Worm (Caenorhabditis elegans) whole organism, L1 larva: ENCODE results near the gene rpl-5.

Source experiments
- C04F5.9 ChIP-seq: sonication (generic microtip); optimal IDR thresholded peaks from 2 replicates; lab custom pipeline; 2016; ENCODE audit warnings: missing genetic modification characterization, missing compliant biosample characterization
- C16A3.4 ChIP-seq: fragments of 150-350 bp; optimal IDR thresholded peaks from 2 replicates; lab custom pipeline; 2014; ENCODE audit warnings: missing biosample characterization, missing genetic modification characterization
- C34B4.2 ChIP-seq: sonication (generic microtip); optimal IDR thresholded peaks from 2 replicates; lab custom pipeline; 2017; ENCODE audit warnings: mild to moderate bottlenecking, missing genetic modification characterization, missing compliant biosample characterization
- F16B12.6 ChIP-seq: fragments of 150-350 bp; optimal IDR thresholded peaks from 2 replicates; lab custom pipeline; 2014; ENCODE audit warnings: missing biosample characterization, missing genetic modification characterization
- Y116A8C.19 ChIP-seq: sonication (generic microtip); optimal IDR thresholded peaks from 2 replicates; lab custom pipeline; 2016; ENCODE audit warnings: missing compliant biosample characterization, missing genetic modification characterization, borderline replicate concordance
- alr-1 ChIP-seq: fragments of 200-800 bp; sonication (Bioruptor generic); optimal IDR thresholded peaks from 2 replicates; lab custom pipeline; 2018; ENCODE audit warnings: borderline replicate concordance, mild to moderate bottlenecking, missing genetic modification characterization, missing compliant biosample characterization
- ama-1 ChIP-seq: fragments of 150-350 bp; optimal IDR thresholded peaks from 2 replicates; lab custom pipeline; 2014
- blmp-1 ChIP-seq: fragments of 150-350 bp; optimal IDR thresholded peaks from 2 replicates; lab custom pipeline; 2014; ENCODE audit warnings: missing biosample characterization, missing genetic modification characterization
- ceh-8 ChIP-seq: fragments of 200-800 bp; sonication (Bioruptor generic); optimal IDR thresholded peaks from 2 replicates; lab custom pipeline; 2018; ENCODE audit warnings: mild to moderate bottlenecking, missing genetic modification characterization, moderate library complexity, missing compliant biosample characterization
- ceh-90 ChIP-seq: sonication (generic microtip); optimal IDR thresholded peaks from 2 replicates; lab custom pipeline; 2016; ENCODE audit warnings: missing genetic modification characterization, missing compliant biosample characterization
- dpl-1 ChIP-seq, 3 experiments: fragments of 150-350 bp in 2 of 3; sonication (generic microtip) in 1 of 3; optimal IDR thresholded peaks; 2 replicates each; lab custom pipeline; 2014 to 2017; ENCODE audit warnings: missing biosample characterization in 3 of 3, missing genetic modification characterization in 3 of 3, missing genetic modification reagents in 3 of 3
- efl-1 ChIP-seq, 4 experiments: fragments of 150-350 bp; optimal IDR thresholded peaks in 3 of 4; peaks in 1 of 4; 1 replicate in 1 of 4; 2 replicates in 3 of 4; lab custom pipeline; 2014; ENCODE audit warnings: missing biosample characterization in 2 of 4, missing genetic modification characterization in 2 of 4, missing genetic modification reagents in 2 of 4
- elt-3 ChIP-seq, 6 experiments: fragments of 150-350 bp in 1 of 6; sonication (generic microtip); optimal IDR thresholded peaks; 2 replicates each; lab custom pipeline; 2017 to 2018; ENCODE audit warnings: missing biosample characterization in 6 of 6, missing genetic modification characterization in 6 of 6, inconsistent platforms in 1 of 6
- ets-5 ChIP-seq: fragments of 200-800 bp; sonication (Bioruptor generic); IDR thresholded peaks from 2 replicates; pipeline ENCODE4 v1.3.6; 2022; ENCODE audit warnings: missing genetic modification characterization, missing compliant biosample characterization
- fkh-8 ChIP-seq: sonication (generic microtip); optimal IDR thresholded peaks from 2 replicates; lab custom pipeline; 2016; ENCODE audit warnings: mild to moderate bottlenecking, missing genetic modification characterization, missing compliant biosample characterization
- fos-1 ChIP-seq: fragments of 150-350 bp; optimal IDR thresholded peaks from 2 replicates; lab custom pipeline; 2014; ENCODE audit warnings: missing biosample characterization, missing genetic modification characterization
- grh-1 ChIP-seq: fragments of 200-800 bp; sonication (Bioruptor generic); IDR thresholded peaks from 2 replicates; pipeline ENCODE4 v1.3.6; 2022; ENCODE audit warnings: missing genetic modification reagents, missing genetic modification characterization, missing compliant biosample characterization
- hlh-17 ChIP-seq: fragments of 200-800 bp; sonication (Bioruptor generic); optimal IDR thresholded peaks from 2 replicates; lab custom pipeline; 2018; ENCODE audit warnings: missing genetic modification characterization, mild to moderate bottlenecking, missing compliant biosample characterization, moderate library complexity, borderline replicate concordance
- hlh-4 ChIP-seq: sonication (generic microtip); optimal IDR thresholded peaks from 2 replicates; lab custom pipeline; 2016; ENCODE audit warnings: mild to moderate bottlenecking, missing genetic modification characterization, missing compliant biosample characterization
- hpl-2 ChIP-seq: fragments of 150-350 bp; optimal IDR thresholded peaks from 2 replicates; lab custom pipeline; 2014; ENCODE audit warnings: missing biosample characterization, missing genetic modification reagents, missing genetic modification characterization
- irx-1 ChIP-seq: sonication (generic microtip); optimal IDR thresholded peaks from 2 replicates; lab custom pipeline; 2016; ENCODE audit warnings: missing genetic modification characterization, missing compliant biosample characterization
- jun-1 ChIP-seq: fragments of 150-350 bp; optimal IDR thresholded peaks from 2 replicates; lab custom pipeline; 2014; ENCODE audit warnings: missing biosample characterization, missing genetic modification reagents, missing genetic modification characterization
- lin-13 ChIP-seq: fragments of 150-350 bp; optimal IDR thresholded peaks from 2 replicates; lab custom pipeline; 2014; ENCODE audit warnings: missing biosample characterization, missing genetic modification reagents, missing genetic modification characterization
- lin-14 ChIP-seq: fragments of 200-800 bp; sonication (Bioruptor generic); optimal IDR thresholded peaks from 2 replicates; lab custom pipeline; 2018; ENCODE audit warnings: mild to moderate bottlenecking, missing genetic modification characterization, moderate library complexity, missing compliant biosample characterization
- lin-35 ChIP-seq, 2 experiments: fragments of 150-350 bp; optimal IDR thresholded peaks; 2 replicates each; lab custom pipeline; 2014; ENCODE audit warnings: missing biosample characterization in 2 of 2, missing genetic modification characterization in 2 of 2, missing genetic modification reagents in 2 of 2
- lsy-2 ChIP-seq, 2 experiments: fragments of 150-350 bp; optimal IDR thresholded peaks; 2 replicates each; lab custom pipeline; 2014; ENCODE audit warnings: missing biosample characterization in 2 of 2, missing genetic modification characterization in 2 of 2
- mdl-1 ChIP-seq, 2 experiments: fragments of 150-350 bp; optimal IDR thresholded peaks; 2 replicates each; lab custom pipeline; 2014 to 2017; ENCODE audit warnings: missing biosample characterization in 2 of 2, missing genetic modification characterization in 2 of 2, inconsistent platforms in 1 of 2
- nhr-12 ChIP-seq: sonication (generic microtip); optimal IDR thresholded peaks from 2 replicates; lab custom pipeline; 2017; ENCODE audit warnings: missing biosample characterization, missing genetic modification characterization
- nhr-19 ChIP-seq: fragments of 200-800 bp; sonication (Bioruptor generic); conservative IDR thresholded peaks from 2 replicates; pipeline ENCODE4 v1.3.6; 2022; ENCODE audit warnings: missing genetic modification characterization, missing compliant biosample characterization
- nhr-20 ChIP-seq: sonication (generic microtip); optimal IDR thresholded peaks from 2 replicates; lab custom pipeline; 2016; ENCODE audit warnings: mild to moderate bottlenecking, missing genetic modification characterization, missing compliant biosample characterization
- nhr-47 ChIP-seq: sonication (generic microtip); optimal IDR thresholded peaks from 2 replicates; lab custom pipeline; 2016; ENCODE audit warnings: mild to moderate bottlenecking, missing genetic modification characterization, moderate library complexity, missing compliant biosample characterization
- nhr-71 ChIP-seq: sonication (generic microtip); optimal IDR thresholded peaks from 2 replicates; lab custom pipeline; 2016; ENCODE audit warnings: mild to moderate bottlenecking, missing genetic modification characterization, moderate library complexity, missing compliant biosample characterization
- nhr-77 ChIP-seq: fragments of 150-350 bp; optimal IDR thresholded peaks from 2 replicates; lab custom pipeline; 2014; ENCODE audit warnings: missing biosample characterization, missing genetic modification characterization
- nhr-84 ChIP-seq: sonication (generic microtip); optimal IDR thresholded peaks from 2 replicates; lab custom pipeline; 2017; ENCODE audit warnings: missing biosample characterization, missing genetic modification characterization
- nhr-85 ChIP-seq: sonication (generic microtip); peaks from one replicate; lab custom pipeline; 2016; ENCODE audit warnings: missing genetic modification characterization, inconsistent platforms, missing compliant biosample characterization
- nhr-90 ChIP-seq: sonication (generic microtip); optimal IDR thresholded peaks from 2 replicates; lab custom pipeline; 2016; ENCODE audit warnings: mild to moderate bottlenecking, missing genetic modification characterization, missing compliant biosample characterization; ENCODE audit not compliant: poor library complexity
- pag-3 ChIP-seq: sonication (generic microtip); optimal IDR thresholded peaks from 2 replicates; lab custom pipeline; 2017; ENCODE audit warnings: missing genetic modification characterization, mild to moderate bottlenecking, missing compliant biosample characterization, antibody characterized with exemption, borderline replicate concordance; ENCODE audit not compliant: insufficient read depth
- rnt-1 ChIP-seq: sonication (generic microtip); optimal IDR thresholded peaks from 2 replicates; lab custom pipeline; 2016; ENCODE audit warnings: mild to moderate bottlenecking, missing genetic modification characterization, moderate library complexity, missing compliant biosample characterization
- skn-1 ChIP-seq: fragments of 150-350 bp; optimal IDR thresholded peaks from 2 replicates; lab custom pipeline; 2014; ENCODE audit warnings: missing biosample characterization, missing genetic modification characterization
- snu-23 ChIP-seq: sonication (generic microtip); optimal IDR thresholded peaks from 2 replicates; lab custom pipeline; 2016; ENCODE audit warnings: missing genetic modification characterization, missing compliant biosample characterization
- sox-4 ChIP-seq: sonication (generic microtip); optimal IDR thresholded peaks from 2 replicates; lab custom pipeline; 2016; ENCODE audit warnings: missing genetic modification characterization, missing compliant biosample characterization
- sptf-1 ChIP-seq: fragments of 150-350 bp; optimal IDR thresholded peaks from 2 replicates; lab custom pipeline; 2014; ENCODE audit warnings: missing biosample characterization, missing genetic modification characterization
- unc-130 ChIP-seq: fragments of 150-350 bp; optimal IDR thresholded peaks from 2 replicates; lab custom pipeline; 2017; ENCODE audit warnings: missing biosample characterization, missing genetic modification characterization, inconsistent platforms
- vab-15 ChIP-seq: sonication (generic microtip); optimal IDR thresholded peaks from 2 replicates; lab custom pipeline; 2017; ENCODE audit warnings: missing genotype, mild to moderate bottlenecking, missing genetic modification characterization, missing compliant biosample characterization
- ztf-11 ChIP-seq, 2 experiments: sonication (generic microtip); optimal IDR thresholded peaks; 2 replicates each; lab custom pipeline; 2016 to 2017; ENCODE audit warnings: missing genetic modification characterization in 2 of 2, missing biosample characterization in 1 of 2, missing compliant biosample characterization in 1 of 2

rpl-5 gene

ce11 chrII:8602337-8602944 lies 32.7 kb downstream of the rpl-5 start, which contains the start of the genes cpf-1 and rpl-26 (continued):
- TF ChIP-seq ceh-8 (no peak), fkh-8 (tag; lab: Kevin White, UChicago) (peak; percentile 32), alr-1 (tag; lab: Kevin White, UChicago) (no peak), lin-13 (peak; percentile 12), hlh-4 (tag; lab: Kevin White, UChicago) (no peak), efl-1 (optimal IDR thresholded peaks at IDR 0.05; lab: Kevin White, UChicago) (peak; percentile 72 to 73), efl-1 (GFP tag; optimal IDR thresholded peaks at IDR 0.05 in 1 of 2; lab: Kevin White, UChicago) (peak; percentile 73 to 96), C16A3.4 (tag; lab: Kevin White, UChicago) (peak; percentile 61), snu-23 (GFP tag; lab: Kevin White, UChicago) (peak; percentile 69), dpl-1 (GFP tag; optimal IDR thresholded peaks at IDR 0.05; lab: Kevin White, UChicago) (peak; percentile 65 to 78 (median 67)), C04F5.9 (no peak), lin-35 (GFP tag; optimal IDR thresholded peaks at IDR 0.05; lab: Kevin White, UChicago) (peak; percentile 70 to 81), nhr-19 (GFP tag; lab: Robert Waterston, UW) (peak; percentile 38), jun-1 (tag; lab: Kevin White, UChicago) (peak; percentile 37), nhr-12 (tag; lab: Kevin White, UChicago) (no peak), skn-1 (peak; percentile 58), nhr-47 (peak; percentile 44), ets-5 (no peak), rnt-1 (tag; lab: Kevin White, UChicago) (peak; percentile 61), nhr-71 (tag; lab: Kevin White, UChicago) (peak; percentile 70), unc-130 (peak; percentile 56), nhr-85 (tag; lab: Kevin White, UChicago) (peak; percentile 48), ztf-11 (tag; optimal IDR thresholded peaks at IDR 0.05; lab: Kevin White, UChicago) (no peak)

- no peak for TF ChIP-seq vab-15
- TF ChIP-seq nhr-20 (tag; lab: Kevin White, UChicago): peak; percentile 30
- no peak for TF ChIP-seq hpl-2 (GFP tag; lab: Kevin White, UChicago)
- 0 out of 2 replicates have a peak, but pooled peaks have one; percentile 25 for TF ChIP-seq grh-1 (GFP tag; lab: Robert Waterston, UW)
- TF ChIP-seq sox-4 (tag; lab: Kevin White, UChicago): no peak
- no peak for TF ChIP-seq sptf-1 (tag; lab: Kevin White, UChicago)
- no peak for TF ChIP-seq nhr-84 (tag; lab: Kevin White, UChicago)
- TF ChIP-seq rnt-1 (tag; lab: Kevin White, UChicago): peak; percentile 46
- no peak for TF ChIP-seq Y116A8C.19 (tag; lab: Kevin White, UChicago)
- no peak for TF ChIP-seq skn-1
- no peak for TF ChIP-seq unc-130
- peak; percentile 78 for TF ChIP-seq F16B12.6 (tag; lab: Kevin White, UChicago)
- peak; percentile 0 for TF ChIP-seq fos-1 (tag; lab: Kevin White, UChicago)
- 0 out of 2 replicates have a peak, but pooled peaks have one; percentile 18 for TF ChIP-seq nhr-19 (GFP tag; lab: Robert Waterston, UW)
- no peak for TF ChIP-seq pag-3 (tag; lab: Kevin White, UChicago)
- TF ChIP-seq lin-14: no peak
- peak; percentile 42 for TF ChIP-seq snu-23 (GFP tag; lab: Kevin White, UChicago)
- TF ChIP-seq hlh-4 (tag; lab: Kevin White, UChicago): no peak
- TF ChIP-seq hlh-17 (GFP tag; lab: Kevin White, UChicago): no peak
- TF ChIP-seq nhr-47: peak; percentile 39
- peak; percentile 1 to 47 for TF ChIP-seq lin-35 (GFP tag; optimal IDR thresholded peaks at IDR 0.05; lab: Kevin White, UChicago)
- peak; percentile 78 for TF ChIP-seq ama-1 (lab: Kevin White, UChicago)
- peak; percentile 35 for TF ChIP-seq blmp-1 (tag; lab: Kevin White, UChicago)
- TF ChIP-seq fkh-8 (tag; lab: Kevin White, UChicago): no peak
- no peak for TF ChIP-seq irx-1 (tag; lab: Kevin White, UChicago)
- TF ChIP-seq nhr-90 (tag; lab: Kevin White, UChicago): peak; percentile 42
- no peak for TF ChIP-seq C04F5.9
- TF ChIP-seq C34B4.2: no peak
- peak; percentile 43 to 85 for TF ChIP-seq lsy-2 (tag; optimal IDR thresholded peaks at IDR 0.05; lab: Kevin White, UChicago)
- TF ChIP-seq nhr-71 (tag; lab: Kevin White, UChicago): peak; percentile 45
- TF ChIP-seq dpl-1 (GFP tag; optimal IDR thresholded peaks at IDR 0.05; lab: Kevin White, UChicago): peak in 2 of 3 experiments; percentile 22 to 44
- TF ChIP-seq nhr-77 (tag; lab: Kevin White, UChicago): no peak
- no peak for TF ChIP-seq ceh-90 (tag; lab: Kevin White, UChicago)
- no peak for TF ChIP-seq mdl-1 (tag; optimal IDR thresholded peaks at IDR 0.05; lab: Kevin White, UChicago)
- TF ChIP-seq efl-1 (optimal IDR thresholded peaks at IDR 0.05; lab: Kevin White, UChicago): peak; percentile 50 to 51
- peak; percentile 42 to 92 for TF ChIP-seq efl-1 (GFP tag; optimal IDR thresholded peaks at IDR 0.05 in 1 of 2; lab: Kevin White, UChicago)
- TF ChIP-seq elt-3 (tag; optimal IDR thresholded peaks at IDR 0.05; lab: Kevin White, UChicago): peak in 1 of 6 experiments; percentile 2
Measured at ce11 chrII:8603567-8604359, 34.0 kb downstream of the rpl-5 start, which contains the start of gene suf-1. Gene suf-1, plus strand, starts transcription at chrII:8603846.
